Worm (Caenorhabditis elegans) whole organism, late embryonic: ENCODE measurements around the gene D2096.11.
A peak's percentile ranks its signal among the peaks of the same experiment; 100 is the strongest.

Experiments
- C08G9.2 ChIP-seq: sonication (generic microtip); optimal IDR thresholded peaks from 2 replicates; lab custom pipeline; 2016; ENCODE audit warnings: mild to moderate bottlenecking, missing genetic modification characterization, moderate library complexity, missing compliant biosample characterization
- C38D4.7 ChIP-seq: fragments of 200-800 bp; sonication (Bioruptor generic); optimal IDR thresholded peaks from 2 replicates; lab custom pipeline; 2018; ENCODE audit warnings: mild to moderate bottlenecking, missing genetic modification characterization, moderate library complexity, missing compliant biosample characterization
- K02D7.2 ChIP-seq: sonication (generic microtip); optimal IDR thresholded peaks from 2 replicates; lab custom pipeline; 2017; ENCODE audit warnings: mild to moderate bottlenecking, missing genetic modification characterization, missing compliant biosample characterization
- ama-1 ChIP-seq: fragments of 150-350 bp; optimal IDR thresholded peaks from 2 replicates; lab custom pipeline; 2014
- ceh-14 ChIP-seq: sonication (generic microtip); optimal IDR thresholded peaks from 2 replicates; lab custom pipeline; 2016; ENCODE audit warnings: missing genotype, missing genetic modification characterization, missing compliant biosample characterization
- ceh-18 ChIP-seq: sonication (generic microtip); optimal IDR thresholded peaks from 2 replicates; lab custom pipeline; 2016; ENCODE audit warnings: missing genetic modification characterization, missing compliant biosample characterization
- ceh-22 ChIP-seq: sonication (generic microtip); optimal IDR thresholded peaks from 2 replicates; lab custom pipeline; 2017; ENCODE audit warnings: missing biosample characterization, missing genetic modification characterization
- ceh-31 ChIP-seq: sonication (generic microtip); optimal IDR thresholded peaks from 2 replicates; lab custom pipeline; 2016; ENCODE audit warnings: missing genetic modification characterization, missing compliant biosample characterization
- ceh-34 ChIP-seq: sonication (generic microtip); optimal IDR thresholded peaks from 2 replicates; lab custom pipeline; 2016; ENCODE audit warnings: mild to moderate bottlenecking, missing genetic modification characterization, missing compliant biosample characterization
- ceh-45 ChIP-seq: fragments of 200-800 bp; sonication (Bioruptor generic); IDR thresholded peaks from 2 replicates; pipeline ENCODE4 v1.3.6; 2022; ENCODE audit warnings: missing genetic modification reagents, missing genetic modification characterization, missing compliant biosample characterization
- ceh-48 ChIP-seq: sonication (generic microtip); optimal IDR thresholded peaks from 2 replicates; lab custom pipeline; 2016; ENCODE audit warnings: missing genetic modification characterization, inconsistent platforms, missing compliant biosample characterization
- che-1 ChIP-seq: sonication (generic microtip); optimal IDR thresholded peaks from 2 replicates; lab custom pipeline; 2016; ENCODE audit warnings: mild to moderate bottlenecking, missing genetic modification characterization, missing compliant biosample characterization
- dve-1 ChIP-seq: sonication (generic microtip); optimal IDR thresholded peaks from 2 replicates; lab custom pipeline; 2017; ENCODE audit warnings: antibody characterized with exemption, mild to moderate bottlenecking, missing genetic modification characterization, missing compliant biosample characterization
- elt-2 ChIP-seq: sonication (generic microtip); optimal IDR thresholded peaks from 2 replicates; lab custom pipeline; 2016; ENCODE audit warnings: missing genetic modification reagents, missing genetic modification characterization, missing compliant biosample characterization
- ets-4 ChIP-seq: sonication (generic microtip); optimal IDR thresholded peaks from 2 replicates; lab custom pipeline; 2016; ENCODE audit warnings: missing genetic modification characterization, missing compliant biosample characterization
- fax-1 ChIP-seq: sonication (generic microtip); optimal IDR thresholded peaks from 2 replicates; lab custom pipeline; 2016; ENCODE audit warnings: missing genotype, missing genetic modification characterization, missing compliant biosample characterization
- gmeb-2 ChIP-seq: sonication (generic microtip); optimal IDR thresholded peaks from 2 replicates; lab custom pipeline; 2016; ENCODE audit warnings: missing genetic modification characterization, inconsistent platforms, missing compliant biosample characterization
- hlh-15 ChIP-seq: sonication (generic microtip); optimal IDR thresholded peaks from 2 replicates; lab custom pipeline; 2016; ENCODE audit warnings: missing genetic modification characterization, missing compliant biosample characterization
- hlh-30 ChIP-seq: sonication (generic microtip); optimal IDR thresholded peaks from 2 replicates; lab custom pipeline; 2017; ENCODE audit warnings: antibody characterized with exemption, missing genetic modification characterization, missing compliant biosample characterization; ENCODE audit not compliant: insufficient read depth
- hlh-6 ChIP-seq: sonication (generic microtip); optimal IDR thresholded peaks from 2 replicates; lab custom pipeline; 2016; ENCODE audit warnings: missing genotype, missing genetic modification characterization, missing compliant biosample characterization
- hlh-8 ChIP-seq: sonication (generic microtip); optimal IDR thresholded peaks from 2 replicates; lab custom pipeline; 2016; ENCODE audit warnings: missing genotype, missing genetic modification characterization, missing compliant biosample characterization
- nfya-1 ChIP-seq: sonication (generic microtip); optimal IDR thresholded peaks from 2 replicates; lab custom pipeline; 2017; ENCODE audit warnings: missing genetic modification characterization, mild to moderate bottlenecking, missing compliant biosample characterization, antibody characterized with exemption, moderate library complexity
- nhr-232 ChIP-seq: sonication (generic microtip); optimal IDR thresholded peaks from 2 replicates; lab custom pipeline; 2016; ENCODE audit warnings: missing genetic modification characterization, missing compliant biosample characterization
- odd-2 ChIP-seq: sonication (generic microtip); optimal IDR thresholded peaks from 2 replicates; lab custom pipeline; 2017; ENCODE audit warnings: antibody characterized with exemption, mild to moderate bottlenecking, missing genetic modification characterization, missing compliant biosample characterization
- pag-3 ChIP-seq: sonication (generic microtip); optimal IDR thresholded peaks from 2 replicates; lab custom pipeline; 2016; ENCODE audit warnings: missing compliant biosample characterization, missing genetic modification characterization, borderline replicate concordance
- pat-9 ChIP-seq: fragments of 200-800 bp; sonication (Bioruptor generic); optimal IDR thresholded peaks from 2 replicates; lab custom pipeline; 2018; ENCODE audit warnings: mild to moderate bottlenecking, missing genetic modification characterization, moderate library complexity, missing compliant biosample characterization
- pha-2 ChIP-seq: sonication (generic microtip); optimal IDR thresholded peaks from 2 replicates; lab custom pipeline; 2017; ENCODE audit warnings: mild to moderate bottlenecking, missing genetic modification characterization, missing compliant biosample characterization
- pros-1 ChIP-seq: fragments of 150-350 bp; optimal IDR thresholded peaks from 2 replicates; lab custom pipeline; 2014; ENCODE audit warnings: missing biosample characterization, missing genetic modification reagents, missing genetic modification characterization
- ref-2 ChIP-seq: sonication (generic microtip); optimal IDR thresholded peaks from 2 replicates; lab custom pipeline; 2016; ENCODE audit warnings: missing genetic modification characterization, missing compliant biosample characterization
- rnt-1 ChIP-seq: sonication (generic microtip); optimal IDR thresholded peaks from 2 replicates; lab custom pipeline; 2016; ENCODE audit warnings: missing genetic modification characterization, missing compliant biosample characterization
- sdc-2 ChIP-seq: sonication (generic microtip); optimal IDR thresholded peaks from 2 replicates; lab custom pipeline; 2016; ENCODE audit warnings: missing genotype, missing genetic modification characterization, missing compliant biosample characterization
- syd-9 ChIP-seq: sonication (generic microtip); optimal IDR thresholded peaks from 2 replicates; lab custom pipeline; 2016; ENCODE audit warnings: mild to moderate bottlenecking, missing genetic modification characterization, moderate library complexity, missing compliant biosample characterization
- tbx-2 ChIP-seq: sonication (generic microtip); optimal IDR thresholded peaks from 2 replicates; lab custom pipeline; 2016; ENCODE audit warnings: missing genetic modification characterization, missing compliant biosample characterization
- tbx-7 ChIP-seq: sonication (generic microtip); optimal IDR thresholded peaks from 2 replicates; lab custom pipeline; 2016; ENCODE audit warnings: missing genotype, missing genetic modification characterization, missing compliant biosample characterization
- unc-42 ChIP-seq: sonication (generic microtip); optimal IDR thresholded peaks from 2 replicates; lab custom pipeline; 2016; ENCODE audit warnings: missing genotype, missing genetic modification characterization, missing compliant biosample characterization
- unc-55 ChIP-seq: sonication (generic microtip); optimal IDR thresholded peaks from 2 replicates; lab custom pipeline; 2017; ENCODE audit warnings: missing biosample characterization, missing genetic modification reagents, missing genetic modification characterization
- unc-86 ChIP-seq: sonication (generic microtip); optimal IDR thresholded peaks from 2 replicates; lab custom pipeline; 2016; ENCODE audit warnings: missing genetic modification characterization, missing compliant biosample characterization
- zip-5 ChIP-seq: sonication (generic microtip); optimal IDR thresholded peaks from 2 replicates; lab custom pipeline; 2016; ENCODE audit warnings: missing genetic modification characterization, missing compliant biosample characterization

The D2096.11 gene

DNA sequence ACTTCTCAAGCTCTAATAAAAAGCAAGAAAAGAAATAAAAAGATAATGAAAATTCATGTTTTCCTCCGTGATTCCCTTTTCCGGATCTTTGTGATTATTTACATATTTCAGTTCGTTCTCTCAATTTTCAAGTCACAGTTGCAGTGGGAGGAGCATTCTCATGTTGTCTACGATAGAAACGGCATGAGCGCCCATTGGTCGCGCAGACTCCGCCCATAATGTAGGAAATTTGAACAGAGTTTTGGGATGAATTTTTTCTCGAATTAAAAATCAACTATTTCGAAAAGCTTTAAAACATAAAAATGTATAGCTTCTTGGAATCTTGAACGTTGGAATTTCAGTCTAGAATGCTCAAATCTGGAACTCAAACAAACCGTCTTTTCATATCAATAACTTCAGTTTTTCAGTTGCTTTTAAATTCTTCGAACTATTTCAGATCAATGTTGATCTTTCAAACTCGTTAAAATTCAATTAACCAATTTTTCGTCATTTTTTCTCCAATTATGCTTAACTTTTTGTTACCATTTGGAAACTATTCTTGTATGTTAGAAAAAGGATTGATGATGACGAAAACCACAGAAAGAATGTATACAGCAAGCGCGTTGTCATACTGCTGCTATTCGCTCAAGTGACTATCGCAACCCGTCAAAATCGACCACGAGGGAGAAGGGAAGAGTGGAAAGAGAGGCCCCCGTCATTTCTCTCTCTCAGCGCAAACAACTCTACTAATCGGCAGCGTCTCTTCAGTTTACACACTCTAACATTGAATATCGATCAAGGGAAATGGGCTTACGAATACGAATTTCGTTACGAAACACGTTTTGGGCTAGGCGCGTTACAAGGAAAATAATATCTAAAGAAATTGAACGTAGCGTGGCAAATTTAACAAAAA, 37.8 kb upstream of the D2096.11 start (continued):
- TF ChIP-seq dve-1 (tag; lab: Kevin White, UChicago): peak; percentile 27
- no peak for TF ChIP-seq odd-2 (tag; lab: Kevin White, UChicago)
- peak; percentile 48 for TF ChIP-seq ceh-14
- TF ChIP-seq C08G9.2 (tag; lab: Kevin White, UChicago): no peak
- no peak for TF ChIP-seq ceh-22 (tag; lab: Kevin White, UChicago)
- TF ChIP-seq tbx-7 (tag; lab: Kevin White, UChicago): no peak
- no peak for TF ChIP-seq elt-2 (tag; lab: Kevin White, UChicago)
- no peak for TF ChIP-seq sdc-2 (tag; lab: Kevin White, UChicago)
- no peak for TF ChIP-seq nhr-232
- TF ChIP-seq pha-2 (tag; lab: Kevin White, UChicago): peak; percentile 35
- TF ChIP-seq ets-4 (tag; lab: Kevin White, UChicago): no peak

DNA sequence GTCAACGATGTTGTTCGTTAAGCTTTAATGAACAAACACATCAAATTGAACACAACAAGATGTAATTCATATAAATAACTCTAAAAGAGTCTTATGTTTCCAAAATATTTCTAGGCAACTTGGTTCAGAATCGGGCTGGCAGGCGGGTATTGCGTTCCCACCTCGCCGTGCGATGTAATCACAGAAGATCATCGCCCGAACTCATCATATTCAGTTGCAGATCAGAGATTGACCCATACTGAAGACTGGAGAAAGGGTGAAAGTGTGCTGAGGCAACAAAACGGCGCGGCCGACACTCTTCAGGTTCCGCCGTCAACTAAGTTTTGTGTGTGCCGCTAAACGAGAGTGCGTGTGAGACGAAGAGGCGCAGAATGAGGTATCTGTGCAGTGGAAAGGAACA, 34.5 kb upstream of the D2096.11 start:
- no peak for TF ChIP-seq hlh-6
- peak; percentile 49 for TF ChIP-seq syd-9
- peak; percentile 19 for TF ChIP-seq ref-2 (tag; lab: Kevin White, UChicago)
- no peak for TF ChIP-seq fax-1 (tag; lab: Kevin White, UChicago)
- TF ChIP-seq ceh-14: no peak
- TF ChIP-seq ama-1: peak; percentile 96
- peak; percentile 7 for TF ChIP-seq pat-9 (tag; lab: Kevin White, UChicago)
- peak; percentile 52 for TF ChIP-seq dve-1 (tag; lab: Kevin White, UChicago)
- peak; percentile 52 for TF ChIP-seq elt-2 (tag; lab: Kevin White, UChicago)
- TF ChIP-seq zip-5 (tag; lab: Kevin White, UChicago): no peak
- peak; percentile 37 for TF ChIP-seq unc-42 (tag; lab: Kevin White, UChicago)
- peak; percentile 68 for TF ChIP-seq tbx-2 (tag; lab: Kevin White, UChicago)
- no peak for TF ChIP-seq pros-1 (tag; lab: Kevin White, UChicago)
- TF ChIP-seq rnt-1 (tag; lab: Kevin White, UChicago): peak; percentile 42
- TF ChIP-seq hlh-30 (tag; lab: Kevin White, UChicago): peak; percentile 32
- peak; percentile 27 for TF ChIP-seq ceh-18 (tag; lab: Kevin White, UChicago)
- peak; percentile 40 for TF ChIP-seq nfya-1
- no peak for TF ChIP-seq sdc-2 (tag; lab: Kevin White, UChicago)
- no peak for TF ChIP-seq hlh-15 (tag; lab: Kevin White, UChicago)
- TF ChIP-seq ceh-34: peak; percentile 34
- no peak for TF ChIP-seq ets-4 (tag; lab: Kevin White, UChicago)
- TF ChIP-seq C38D4.7: peak; percentile 27
- peak; percentile 21 for TF ChIP-seq ceh-31 (tag; lab: Kevin White, UChicago)
- TF ChIP-seq unc-55 (GFP tag; lab: Kevin White, UChicago): peak; percentile 5
- peak; percentile 22 for TF ChIP-seq K02D7.2 (tag; lab: Kevin White, UChicago)
- no peak for TF ChIP-seq gmeb-2 (tag; lab: Kevin White, UChicago)
- peak; percentile 28 for TF ChIP-seq che-1 (tag; lab: Kevin White, UChicago)

DNA sequence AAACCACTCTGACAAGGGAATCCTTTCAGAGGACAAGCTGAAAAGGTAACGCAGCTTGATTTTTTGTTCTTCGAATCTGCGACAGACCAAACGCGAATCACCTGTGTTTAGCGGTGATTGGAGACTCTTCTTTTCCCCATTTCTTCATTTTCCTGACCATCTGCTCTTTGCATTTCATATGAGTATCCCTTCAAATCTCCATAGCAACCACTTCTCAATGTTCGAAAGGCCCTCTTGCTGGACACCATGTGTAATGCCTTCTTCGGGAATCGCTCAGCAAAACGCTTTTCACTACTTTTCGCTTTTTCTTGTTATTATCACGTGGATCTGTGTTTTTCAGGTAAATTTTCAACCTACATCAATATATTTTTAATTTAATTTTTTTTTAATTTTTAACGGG, 32.5 kb upstream of the D2096.11 start, which contains the start of the genes T26A8.3 and tmem-231:
TSS of gene T26A8.3 (minus strand) at position 101 of the 400 bp plus-strand sequence.
TSS of gene tmem-231 (plus strand) at position 249 of the 400 bp plus-strand sequence.
- TF ChIP-seq ceh-45 (no peak), ceh-48 (no peak), ref-2 (tag; lab: Kevin White, UChicago) (no peak), odd-2 (tag; lab: Kevin White, UChicago) (no peak), tbx-7 (tag; lab: Kevin White, UChicago) (no peak), unc-86 (no peak), hlh-8 (tag; lab: Kevin White, UChicago) (no peak), pag-3 (no peak), unc-42 (tag; lab: Kevin White, UChicago) (no peak), elt-2 (tag; lab: Kevin White, UChicago) (no peak)
